Fruit fly (Drosophila melanogaster) whole organism, wandering third instar larva: ENCODE results near the gene CG6901.
A peak's percentile ranks its signal among the peaks of the same experiment; 100 is the strongest.

Source experiments
- Abd-B ChIP-seq: fragments of >200 bp; optimal IDR thresholded peaks from 2 replicates; lab custom pipeline; 2017; ENCODE audit warnings: missing biosample characterization, missing genetic modification characterization
- CG32264 ChIP-seq: fragments of 200-800 bp; sonication (Bioruptor generic); optimal IDR thresholded peaks from 2 replicates; lab custom pipeline; 2016; ENCODE audit warnings: missing biosample characterization, missing genetic modification characterization
- CG9705 ChIP-seq: fragments of 200-800 bp; sonication (Bioruptor generic); optimal IDR thresholded peaks from 2 replicates; lab custom pipeline; 2018; ENCODE audit warnings: missing biosample characterization, mild to moderate bottlenecking, missing genetic modification characterization
- CrebA ChIP-seq: fragments of 200-800 bp; sonication (Bioruptor generic); optimal IDR thresholded peaks from 2 replicates; lab custom pipeline; 2016; ENCODE audit warnings: missing biosample characterization, mild to moderate bottlenecking, missing genetic modification characterization, borderline replicate concordance
- Dif ChIP-seq: fragments of 200-275, 200-300 bp; sonication (Bioruptor generic); optimal IDR thresholded peaks from 2 replicates; lab custom pipeline; 2018; ENCODE audit warnings: missing biosample characterization, missing genetic modification characterization; ENCODE audit not compliant: partially characterized antibody
- GATAd ChIP-seq: sonication (Bioruptor generic); optimal IDR thresholded peaks from 2 replicates; lab custom pipeline; 2016; ENCODE audit warnings: missing biosample characterization, missing genetic modification characterization
- Hnf4 ChIP-seq: fragments of 200-800 bp; sonication (Bioruptor generic); optimal IDR thresholded peaks from 2 replicates; lab custom pipeline; 2016; ENCODE audit warnings: missing biosample characterization, mild to moderate bottlenecking, missing genetic modification characterization
- Hr78 ChIP-seq: fragments of >200 bp; optimal IDR thresholded peaks from 2 replicates; lab custom pipeline; 2017; ENCODE audit warnings: missing biosample characterization, missing genetic modification characterization
- Hr83 ChIP-seq: fragments of 200-300 bp; sonication (Bioruptor generic); optimal IDR thresholded peaks from 2 replicates; lab custom pipeline; 2016; ENCODE audit warnings: missing biosample characterization, mild to moderate bottlenecking, missing genetic modification characterization, moderate library complexity; ENCODE audit not compliant: poor library complexity, severe bottlenecking
- Jra ChIP-seq: sonication (Bioruptor generic); optimal IDR thresholded peaks from 2 replicates; lab custom pipeline; 2016; ENCODE audit warnings: missing biosample characterization, missing genetic modification characterization
- Myc ChIP-seq: fragments of >200 bp; optimal IDR thresholded peaks from 2 replicates; lab custom pipeline; 2017
- OdsH ChIP-seq: fragments of 200-800 bp; sonication (Bioruptor generic); optimal IDR thresholded peaks from 2 replicates; lab custom pipeline; 2016; ENCODE audit warnings: missing biosample characterization, mild to moderate bottlenecking, missing genetic modification characterization
- Rel ChIP-seq, 2 experiments: fragments of 200-800 bp; sonication (Bioruptor generic) in 1 of 2; optimal IDR thresholded peaks; 2 replicates in 1 of 2; 3 replicates in 1 of 2; lab custom pipeline; 2016 to 2019; ENCODE audit warnings: mild to moderate bottlenecking in 2 of 2, missing biosample characterization in 2 of 2, missing genetic modification characterization in 2 of 2, moderate library complexity in 1 of 2
- Vsx2 ChIP-seq: fragments of 200-300, 225-300 bp; sonication (Bioruptor generic); optimal IDR thresholded peaks from 2 replicates; lab custom pipeline; 2018; ENCODE audit warnings: missing biosample characterization, missing genetic modification characterization; ENCODE audit not compliant: partially characterized antibody
- br ChIP-seq: fragments of 200-800 bp; sonication (Bioruptor generic); optimal IDR thresholded peaks from 2 replicates; lab custom pipeline; 2016; ENCODE audit warnings: missing biosample characterization, missing genetic modification characterization
- dmrt93B ChIP-seq: fragments of 200-800 bp; sonication (Bioruptor generic); optimal IDR thresholded peaks from 2 replicates; lab custom pipeline; 2018; ENCODE audit warnings: missing biosample characterization, mild to moderate bottlenecking, missing genetic modification characterization
- ey ChIP-seq: fragments of 200-800 bp; sonication (Bioruptor generic); optimal IDR thresholded peaks from 2 replicates; lab custom pipeline; 2016; ENCODE audit warnings: missing biosample characterization, missing genetic modification characterization
- foxo ChIP-seq, 2 experiments: fragments of 200-800 bp; sonication (Bioruptor generic); optimal IDR thresholded peaks; 2 replicates in 1 of 2; 3 replicates in 1 of 2; lab custom pipeline; 2016 to 2017; ENCODE audit warnings: missing biosample characterization in 2 of 2, missing genetic modification characterization in 2 of 2
- fru ChIP-seq: fragments of 200-800 bp; sonication (Bioruptor generic); optimal IDR thresholded peaks from 3 replicates; lab custom pipeline; 2016; ENCODE audit warnings: missing biosample characterization, mild to moderate bottlenecking, missing genetic modification characterization
- h ChIP-seq: fragments of 200-800 bp; sonication (Bioruptor generic); optimal IDR thresholded peaks from 3 replicates; lab custom pipeline; 2016; ENCODE audit warnings: missing biosample characterization, mild to moderate bottlenecking, missing genetic modification characterization
- jim ChIP-seq: fragments of 175-275, 200-325 bp; sonication (Bioruptor generic); optimal IDR thresholded peaks from 2 replicates; lab custom pipeline; 2016; ENCODE audit warnings: missing biosample characterization, mild to moderate bottlenecking, missing genetic modification characterization
- lola ChIP-seq: fragments of >200 bp; optimal IDR thresholded peaks from 2 replicates; lab custom pipeline; 2017; ENCODE audit warnings: missing biosample characterization, missing genetic modification characterization
- pan ChIP-seq: fragments of >200 bp; optimal IDR thresholded peaks from 2 replicates; lab custom pipeline; 2017
- psq ChIP-seq: fragments of 200-800 bp; sonication (Bioruptor generic); optimal IDR thresholded peaks from 3 replicates; lab custom pipeline; 2017; ENCODE audit warnings: missing biosample characterization, mild to moderate bottlenecking, missing genetic modification characterization, moderate library complexity
- rgr ChIP-seq: fragments of 200-800 bp; sonication (Bioruptor generic); optimal IDR thresholded peaks from 3 replicates; lab custom pipeline; 2016; ENCODE audit warnings: missing biosample characterization, mild to moderate bottlenecking, missing genetic modification characterization
- sage ChIP-seq: fragments of 200-800 bp; sonication (Bioruptor generic); optimal IDR thresholded peaks from 2 replicates; lab custom pipeline; 2016; ENCODE audit warnings: missing biosample characterization, mild to moderate bottlenecking, missing genetic modification characterization

The CG6901 gene

dm6 chr3R:16355393-16355943 is 32.3 kb downstream of the CG6901 start:
- TF ChIP-seq Myc (no peak), foxo (GFP tag; optimal IDR thresholded peaks at IDR 0.05; lab: Kevin White, UChicago) (peak in 1 of 2 experiments; percentile 49), jim (GFP tag; lab: Kevin White, UChicago) (no peak), fru (GFP tag; lab: Kevin White, UChicago) (no peak), CrebA (GFP tag; lab: Kevin White, UChicago) (no peak), Hr78 (GFP tag; lab: Kevin White, UChicago) (no peak), h (no peak), Hr83 (GFP tag; lab: Kevin White, UChicago) (peak; percentile 17)

- no peak for TF ChIP-seq Rel (GFP tag; optimal IDR thresholded peaks at IDR 0.05; lab: Kevin White, UChicago)
- TF ChIP-seq Rel (tag; optimal IDR thresholded peaks at IDR 0.05; lab: Kevin White, UChicago) = peak; percentile 5
- no peak for TF ChIP-seq Hr83 (GFP tag; lab: Kevin White, UChicago)
- peak; percentile 14 for TF ChIP-seq h
Measured at dm6 chr3R:16356215-16356862, 33.1 kb downstream of the CG6901 start.

- no peak for TF ChIP-seq h
Measured at dm6 chr3R:16356863-16357215, 33.6 kb downstream of the CG6901 start, which contains the start of gene CG10311. CG10311 (minus strand) TSS chr3R:16357015.

- TF ChIP-seq psq (GFP tag; lab: Kevin White, UChicago) (no peak), Abd-B (no peak), ey (GFP tag; lab: Kevin White, UChicago) (no peak), lola (GFP tag; lab: Kevin White, UChicago) (no peak), Dif (GFP tag; lab: Kevin White, UChicago) (no peak), GATAd (GFP tag; lab: Kevin White, UChicago) (no peak), br (GFP tag; lab: Kevin White, UChicago) (no peak), CrebA (GFP tag; lab: Kevin White, UChicago) (peak; percentile 38), pan (lab: Kevin White, UChicago) (no peak), OdsH (GFP tag; lab: Kevin White, UChicago) (no peak), Vsx2 (GFP tag; lab: Kevin White, UChicago) (peak; percentile 27), foxo (GFP tag; optimal IDR thresholded peaks at IDR 0.05; lab: Kevin White, UChicago) (no peak), dmrt93B (GFP tag; lab: Kevin White, UChicago) (no peak), Hnf4 (GFP tag; lab: Kevin White, UChicago) (no peak), CG9705 (GFP tag; lab: Kevin White, UChicago) (no peak), jim (GFP tag; lab: Kevin White, UChicago) (no peak)
Measured at dm6 chr3R:16359098-16359497, 35.9 kb downstream of the CG6901 start, which contains the start of gene CG17931. CG17931 (minus strand) TSS chr3R:16359466.

- TF ChIP-seq CG32264 (GFP tag; lab: Kevin White, UChicago) = no peak
- no peak for TF ChIP-seq Dif (GFP tag; lab: Kevin White, UChicago)
- no peak for TF ChIP-seq dmrt93B (GFP tag; lab: Kevin White, UChicago)
- TF ChIP-seq Jra (GFP tag; lab: Kevin White, UChicago) = no peak
- TF ChIP-seq CG9705 (GFP tag; lab: Kevin White, UChicago) = no peak
- no peak for TF ChIP-seq GATAd (GFP tag; lab: Kevin White, UChicago)
- TF ChIP-seq h = no peak
- TF ChIP-seq Myc = no peak
- TF ChIP-seq, all 38 proteins: peak for 0
Measured at dm6 chr3R:16360008-16360407, 36.8 kb downstream of the CG6901 start, which contains the start of gene CG42446. CG42446 (minus strand) TSS chr3R:16360108.

- TF ChIP-seq Dif (GFP tag; lab: Kevin White, UChicago) (no peak), Jra (GFP tag; lab: Kevin White, UChicago) (no peak), ey (GFP tag; lab: Kevin White, UChicago) (no peak), Abd-B (no peak), dmrt93B (GFP tag; lab: Kevin White, UChicago) (no peak), pan (lab: Kevin White, UChicago) (no peak), br (GFP tag; lab: Kevin White, UChicago) (no peak), Vsx2 (GFP tag; lab: Kevin White, UChicago) (no peak), rgr (GFP tag; lab: Kevin White, UChicago) (no peak), sage (GFP tag; lab: Kevin White, UChicago) (no peak)
Measured at dm6 chr3R:16368288-16368687, 45.1 kb downstream of the CG6901 start, which contains the start of gene js. js (minus strand) TSS chr3R:16368306.
